Fruit fly (Drosophila melanogaster) Kc167 (cell line): ENCODE measurements around the gene Gba1b.

Experiments used
- Myc ChIP-seq: fragments of >200 bp; optimal IDR thresholded peaks from 2 replicates; lab custom pipeline; 2017; ENCODE audit warnings: missing external identifiers
- Sin3A ChIP-seq: fragments of >200 bp; optimal IDR thresholded peaks from 2 replicates; lab custom pipeline; 2018; ENCODE audit warnings: missing external identifiers
- h ChIP-seq: fragments of >200 bp; optimal IDR thresholded peaks from 3 replicates; lab custom pipeline; 2018; ENCODE audit warnings: missing external identifiers
- insv ChIP-seq: fragments of >200 bp; optimal IDR thresholded peaks from 3 replicates; lab custom pipeline; 2018; ENCODE audit warnings: missing external identifiers
- psq ChIP-seq: fragments of >200 bp; optimal IDR thresholded peaks from 2 replicates; lab custom pipeline; 2017; ENCODE audit warnings: missing external identifiers
- ttk ChIP-seq: sonication (Bioruptor generic); optimal IDR thresholded peaks from 2 replicates; lab custom pipeline; 2017; ENCODE audit warnings: missing external identifiers

Gba1b gene

dm6 chr3R:23734573-23735404, 30.2 kb downstream of the Gba1b start:
- TF ChIP-seq Myc: no peak
- TF ChIP-seq h (lab: Kevin White, UChicago): no peak
- TF ChIP-seq insv (lab: Kevin White, UChicago): no peak
- no peak for TF ChIP-seq Sin3A (lab: Kevin White, UChicago)
- no peak for TF ChIP-seq ttk (lab: Kevin White, UChicago)
- TF ChIP-seq psq (lab: Kevin White, UChicago): no peak

dm6 chr3R:23735648-23736047, 31.0 kb downstream of the Gba1b start:
- no peak for TF ChIP-seq Myc
- no peak for TF ChIP-seq insv (lab: Kevin White, UChicago)
- TF ChIP-seq Sin3A (lab: Kevin White, UChicago): no peak
- no peak for TF ChIP-seq h (lab: Kevin White, UChicago)

- no peak for TF ChIP-seq h (lab: Kevin White, UChicago)
- TF ChIP-seq psq (lab: Kevin White, UChicago): no peak
- TF ChIP-seq Sin3A (lab: Kevin White, UChicago): no peak
- TF ChIP-seq insv (lab: Kevin White, UChicago): no peak
- TF ChIP-seq Myc: no peak
- no peak for TF ChIP-seq ttk (lab: Kevin White, UChicago)
Observed at dm6 chr3R:23736365-23736764, 31.8 kb downstream of the Gba1b start.

- TF ChIP-seq ttk (lab: Kevin White, UChicago) (no peak), psq (lab: Kevin White, UChicago) (no peak), Myc (no peak), h (lab: Kevin White, UChicago) (no peak), insv (lab: Kevin White, UChicago) (no peak), Sin3A (lab: Kevin White, UChicago) (no peak)
Observed at dm6 chr3R:23737676-23738574, 33.3 kb downstream of the Gba1b start.

- TF ChIP-seq Myc (no peak), Sin3A (lab: Kevin White, UChicago) (no peak), h (lab: Kevin White, UChicago) (no peak), psq (lab: Kevin White, UChicago) (no peak), insv (lab: Kevin White, UChicago) (no peak), ttk (lab: Kevin White, UChicago) (no peak)
Observed at dm6 chr3R:23740968-23741367, 36.4 kb downstream of the Gba1b start.

dm6 chr3R:23747446-23747845, 42.8 kb downstream of the Gba1b start:
- TF ChIP-seq psq (lab: Kevin White, UChicago) (no peak), h (lab: Kevin White, UChicago) (no peak), insv (lab: Kevin White, UChicago) (no peak), Myc (no peak)

- TF ChIP-seq h (lab: Kevin White, UChicago) (no peak), ttk (lab: Kevin White, UChicago) (no peak), psq (lab: Kevin White, UChicago) (no peak), insv (lab: Kevin White, UChicago) (no peak), Myc (no peak), Sin3A (lab: Kevin White, UChicago) (no peak)
Observed at dm6 chr3R:23752728-23753127, 48.1 kb downstream of the Gba1b start, which contains the start of the genes RanBP3 and Rpt5. RanBP3 (minus strand) TSS chr3R:23752834. Rpt5 (plus strand) TSS chr3R:23752876.
